1 fruit fly cellular context compared by ENCODE assay signal in the genomic region with DNA sequence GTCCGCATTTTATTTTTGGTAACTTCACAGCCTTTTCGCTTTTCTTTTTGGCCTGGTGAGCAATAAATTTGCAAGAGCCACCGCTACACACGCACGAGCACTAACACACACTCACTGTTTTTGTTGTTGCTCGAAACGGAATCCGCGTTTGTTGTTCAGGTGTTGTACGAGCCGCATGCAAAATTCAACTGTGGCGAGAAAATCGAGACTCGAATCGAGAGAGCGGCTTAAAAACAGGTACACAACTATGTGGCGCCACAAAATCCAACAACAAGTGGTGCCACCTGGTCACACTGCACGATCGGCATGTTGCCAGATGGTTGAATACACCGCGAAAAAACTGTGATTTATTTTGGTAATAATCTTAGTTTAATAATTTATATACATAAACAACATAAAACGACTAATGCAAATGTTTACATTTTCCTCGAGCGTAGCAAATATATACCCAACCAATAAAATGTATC.
TF ChIP-seq lines count a peak whose summit lies in the region.

A gene (minus strand): TSS at position 172 of the 467 bp plus-strand sequence.

TF ChIP-seq in whole organism, embryonic, 481 proteins besides CTCF, POLR2A, EP300 and RAD21 (continued from another document and continues in another):
- peak; percentile 93 for TF ChIP-seq sens (GFP tag; lab: Kevin White, UChicago)
- TF ChIP-seq Elba2 (GFP tag; optimal IDR thresholded peaks at IDR 0.05; lab: Kevin White, UChicago), result no peak
- TF ChIP-seq Lim3 (GFP tag; IDR thresholded peaks at IDR 0.05; lab: Robert Waterston, UW), result no peak
- no peak for TF ChIP-seq jumu (GFP tag; optimal IDR thresholded peaks at IDR 0.05; lab: Kevin White, UChicago)
- peak; percentile 83 for TF ChIP-seq CG9797 (GFP tag; optimal IDR thresholded peaks at IDR 0.05; lab: Kevin White, UChicago)
- TF ChIP-seq ATbp (GFP tag; optimal IDR thresholded peaks at IDR 0.05; lab: Kevin White, UChicago), result peak; percentile 34
- peak; percentile 47 for TF ChIP-seq CG12219 (GFP tag; optimal IDR thresholded peaks at IDR 0.05; lab: Kevin White, UChicago)
- TF ChIP-seq CG3726 (GFP tag; IDR thresholded peaks at IDR 0.05; lab: Robert Waterston, UW), result 0 out of 3 replicates have a peak, but pooled peaks have one; percentile 52
- TF ChIP-seq ftz-f1 (GFP tag; optimal IDR thresholded peaks at IDR 0.05; lab: Kevin White, UChicago), result no peak
- TF ChIP-seq D19B (GFP tag; optimal IDR thresholded peaks at IDR 0.05; lab: Kevin White, UChicago), result no peak
- peak; percentile 77 for TF ChIP-seq phol (tag; optimal IDR thresholded peaks at IDR 0.05; lab: Kevin White, UChicago)
- TF ChIP-seq CG7786 (GFP tag; optimal IDR thresholded peaks at IDR 0.05; lab: Kevin White, UChicago), result no peak
- no peak for TF ChIP-seq Dip2 (GFP tag; IDR thresholded peaks at IDR 0.05; lab: Robert Waterston, UW)
- TF ChIP-seq ro (GFP tag; IDR thresholded peaks at IDR 0.05; lab: Robert Waterston, UW), result no peak
- TF ChIP-seq cg (GFP tag; optimal IDR thresholded peaks at IDR 0.05; lab: Kevin White, UChicago), result peak; percentile 65
- TF ChIP-seq CG1603 (tag; optimal IDR thresholded peaks at IDR 0.05; lab: Kevin White, UChicago), result peak; percentile 80
- no peak for TF ChIP-seq CG34224 (GFP tag; IDR thresholded peaks at IDR 0.05; lab: Robert Waterston, UW; ENCODE audit: partially characterized antibody)
- TF ChIP-seq HHEX (GFP tag; optimal IDR thresholded peaks at IDR 0.05; lab: Kevin White, UChicago), result peak; percentile 39
- TF ChIP-seq Dp (GFP tag; optimal IDR thresholded peaks at IDR 0.05; lab: Kevin White, UChicago), result peak; percentile 63
- TF ChIP-seq Sin3A (optimal IDR thresholded peaks at IDR 0.05; lab: Kevin White, UChicago), result no peak
- peak; percentile 71 for TF ChIP-seq CG10979 (tag; optimal IDR thresholded peaks at IDR 0.05; lab: Kevin White, UChicago)
- TF ChIP-seq fru (optimal IDR thresholded peaks at IDR 0.05; lab: Kevin White, UChicago), result no peak
- no peak for TF ChIP-seq CG6654 (GFP tag; optimal IDR thresholded peaks at IDR 0.05; lab: Kevin White, UChicago)
- TF ChIP-seq CG10462 (GFP tag; optimal IDR thresholded peaks at IDR 0.05; lab: Kevin White, UChicago), result peak; percentile 34
- TF ChIP-seq Atf-2 (GFP tag; optimal IDR thresholded peaks at IDR 0.05; lab: Kevin White, UChicago), result peak; percentile 32
- peak; percentile 55 for TF ChIP-seq YL-1 (GFP tag; optimal IDR thresholded peaks at IDR 0.05; lab: Kevin White, UChicago)
- TF ChIP-seq fd64A (GFP tag; optimal IDR thresholded peaks at IDR 0.05; lab: Kevin White, UChicago), result no peak
- TF ChIP-seq Asciz (GFP tag; optimal IDR thresholded peaks at IDR 0.05; lab: Kevin White, UChicago), result peak; percentile 11
- peak; percentile 22 for TF ChIP-seq CG4282 (GFP tag; optimal IDR thresholded peaks at IDR 0.05; lab: Kevin White, UChicago)
- TF ChIP-seq kah (GFP tag; optimal IDR thresholded peaks at IDR 0.05; lab: Kevin White, UChicago), result peak; percentile 53
- TF ChIP-seq sd (tag; optimal IDR thresholded peaks at IDR 0.05; lab: Kevin White, UChicago), result peak; percentile 53
- TF ChIP-seq bsh (GFP tag; optimal IDR thresholded peaks at IDR 0.05; lab: Kevin White, UChicago), result peak in 1 of 2 experiments; percentile 76
- peak; percentile 72 for TF ChIP-seq Aef1 (GFP tag; IDR thresholded peaks at IDR 0.05; lab: Robert Waterston, UW)
- no peak for TF ChIP-seq z (GFP tag; IDR thresholded peaks at IDR 0.05; lab: Robert Waterston, UW)
- TF ChIP-seq CG10267 (tag; optimal IDR thresholded peaks at IDR 0.05; lab: Kevin White, UChicago), result peak; percentile 62
- peak; percentile 64 for TF ChIP-seq CG12155 (GFP tag; optimal IDR thresholded peaks at IDR 0.05; lab: Kevin White, UChicago)
- peak; percentile 88 for TF ChIP-seq row (GFP tag; IDR thresholded peaks at IDR 0.05; lab: Robert Waterston, UW)
- TF ChIP-seq HmgZ (tag; optimal IDR thresholded peaks at IDR 0.05; lab: Kevin White, UChicago), result peak; percentile 67
- no peak for TF ChIP-seq CG1832 (GFP tag; optimal IDR thresholded peaks at IDR 0.05; lab: Kevin White, UChicago)
- peak; percentile 61; the same call in 1 of the 2 replicates for TF ChIP-seq lmd (GFP tag; IDR thresholded peaks at IDR 0.05; lab: Robert Waterston, UW)
- peak; percentile 29; the same call in 1 of the 2 replicates for TF ChIP-seq Adf1 (GFP tag; IDR thresholded peaks at IDR 0.05; lab: Robert Waterston, UW)
- TF ChIP-seq CG11723 (GFP tag; optimal IDR thresholded peaks at IDR 0.05; lab: Kevin White, UChicago), result no peak
- TF ChIP-seq ash1 (GFP tag; optimal IDR thresholded peaks at IDR 0.05; lab: Kevin White, UChicago), result no peak
- peak; percentile 48 for TF ChIP-seq CG5245 (GFP tag; optimal IDR thresholded peaks at IDR 0.05; lab: Kevin White, UChicago)
- peak; percentile 78 for TF ChIP-seq lab (GFP tag; optimal IDR thresholded peaks at IDR 0.05; lab: Kevin White, UChicago)
- TF ChIP-seq twi (tag; optimal IDR thresholded peaks at IDR 0.05; lab: Kevin White, UChicago), result no peak
- peak; percentile 58; the same call in 1 of the 2 replicates for TF ChIP-seq CG1024 (GFP tag; IDR thresholded peaks at IDR 0.05; lab: Robert Waterston, UW)
- TF ChIP-seq usp (GFP tag; optimal IDR thresholded peaks at IDR 0.05; lab: Kevin White, UChicago), result no peak
- peak; percentile 61 for TF ChIP-seq Fer3 (tag; optimal IDR thresholded peaks at IDR 0.05; lab: Kevin White, UChicago)
- peak; percentile 60 for TF ChIP-seq CG7372 (GFP tag; IDR thresholded peaks at IDR 0.05; lab: Robert Waterston, UW)
- peak; percentile 68 for TF ChIP-seq CG13424 (tag; optimal IDR thresholded peaks at IDR 0.05; lab: Kevin White, UChicago)
- no peak for TF ChIP-seq CG7928 (GFP tag; optimal IDR thresholded peaks at IDR 0.05; lab: Kevin White, UChicago)
- 0 out of 2 replicates have a peak, but pooled peaks have one; percentile 15 for TF ChIP-seq Dref (GFP tag; IDR thresholded peaks at IDR 0.05; lab: Robert Waterston, UW)
- peak; percentile 54 for TF ChIP-seq tap (tag; optimal IDR thresholded peaks at IDR 0.05; lab: Kevin White, UChicago)
- no peak for TF ChIP-seq CG10565 (GFP tag; optimal IDR thresholded peaks at IDR 0.05; lab: Kevin White, UChicago)
- no peak for TF ChIP-seq Lpt (GFP tag; optimal IDR thresholded peaks at IDR 0.05; lab: Kevin White, UChicago)
- no peak for TF ChIP-seq corto (GFP tag; optimal IDR thresholded peaks at IDR 0.05; lab: Kevin White, UChicago)
- peak; percentile 23 to 66 for TF ChIP-seq Pdp1 (GFP tag; optimal IDR thresholded peaks at IDR 0.05; lab: Kevin White, UChicago)
- TF ChIP-seq slbo (GFP tag; IDR thresholded peaks at IDR 0.05; lab: Robert Waterston, UW), result peak; percentile 80
- no peak for TF ChIP-seq CG15073 (GFP tag; optimal IDR thresholded peaks at IDR 0.05; lab: Kevin White, UChicago)
- TF ChIP-seq E2f1 (GFP tag; IDR thresholded peaks at IDR 0.05; lab: Robert Waterston, UW), result peak; percentile 65
- no peak for TF ChIP-seq wor (GFP tag; IDR thresholded peaks at IDR 0.05; lab: Robert Waterston, UW)
- TF ChIP-seq CG7271 (tag; optimal IDR thresholded peaks at IDR 0.05; lab: Kevin White, UChicago), result no peak
- TF ChIP-seq gro (GFP tag; optimal IDR thresholded peaks at IDR 0.05; lab: Kevin White, UChicago), result peak; percentile 3
- no peak for TF ChIP-seq Doc2 (GFP tag; IDR thresholded peaks at IDR 0.05; lab: Robert Waterston, UW)
- peak; percentile 65 for TF ChIP-seq Ada2b (GFP tag; IDR thresholded peaks at IDR 0.05; lab: Robert Waterston, UW)
- peak; percentile 47 for TF ChIP-seq CrebB (tag; optimal IDR thresholded peaks at IDR 0.05; lab: Kevin White, UChicago)
- TF ChIP-seq Gsc (GFP tag; IDR thresholded peaks at IDR 0.05; lab: Robert Waterston, UW), result no peak
- peak; percentile 38; the same call in 1 of the 2 replicates for TF ChIP-seq Nf-YA (GFP tag; IDR thresholded peaks at IDR 0.05; lab: Robert Waterston, UW)
- peak; percentile 63 for TF ChIP-seq NFAT (GFP tag; IDR thresholded peaks at IDR 0.05; lab: Robert Waterston, UW)
- TF ChIP-seq Vsx1 (GFP tag; optimal IDR thresholded peaks at IDR 0.05; lab: Kevin White, UChicago), result no peak
- TF ChIP-seq Ets65A (GFP tag; lab: Kevin White, UChicago), result no peak
- TF ChIP-seq CG13287 (GFP tag; IDR thresholded peaks at IDR 0.05; lab: Robert Waterston, UW; ENCODE audit: partially characterized antibody), result peak; percentile 41; the same call in 1 of the 2 replicates
- TF ChIP-seq CG17612 (GFP tag; IDR thresholded peaks at IDR 0.05; lab: Robert Waterston, UW), result 0 out of 2 replicates have a peak, but pooled peaks have one; percentile 9
- TF ChIP-seq bigmax (GFP tag; optimal IDR thresholded peaks at IDR 0.05; lab: Kevin White, UChicago), result no peak
- no peak for TF ChIP-seq hth (optimal IDR thresholded peaks at IDR 0.05; lab: Kevin White, UChicago)
- peak; percentile 52; the same call in 1 of the 3 replicates for TF ChIP-seq otp (GFP tag; IDR thresholded peaks at IDR 0.05; lab: Robert Waterston, UW)
- no peak for TF ChIP-seq CG31224 (GFP tag; IDR thresholded peaks at IDR 0.05; lab: Robert Waterston, UW)
- TF ChIP-seq D (optimal IDR thresholded peaks at IDR 0.05; lab: Kevin White, UChicago), result no peak
- peak; percentile 23 for TF ChIP-seq D (GFP tag; optimal IDR thresholded peaks at IDR 0.05; lab: Kevin White, UChicago)
- peak; percentile 26 for TF ChIP-seq CG2202 (tag; optimal IDR thresholded peaks at IDR 0.05; lab: Kevin White, UChicago)
- TF ChIP-seq HLH4C (GFP tag; IDR thresholded peaks at IDR 0.05; lab: Robert Waterston, UW; ENCODE audit: partially characterized antibody), result no peak
- TF ChIP-seq HLH54F (GFP tag; optimal IDR thresholded peaks at IDR 0.05; lab: Kevin White, UChicago), result peak; percentile 66
- TF ChIP-seq CG2129 (GFP tag; IDR thresholded peaks at IDR 0.05; lab: Robert Waterston, UW; ENCODE audit: partially characterized antibody), result no peak
- TF ChIP-seq CG6175 (GFP tag; IDR thresholded peaks at IDR 0.05; lab: Robert Waterston, UW), result peak; percentile 92
- TF ChIP-seq CG2678 (tag; optimal IDR thresholded peaks at IDR 0.05; lab: Kevin White, UChicago), result peak; percentile 67
- TF ChIP-seq CG10321 (GFP tag; IDR thresholded peaks at IDR 0.05; lab: Robert Waterston, UW), result 0 out of 2 replicates have a peak, but pooled peaks have one; percentile 17
- TF ChIP-seq Eip74EF (GFP tag; optimal IDR thresholded peaks at IDR 0.05; lab: Kevin White, UChicago), result peak in 1 of 2 experiments; percentile 58
- peak; percentile 27 for TF ChIP-seq CG5180 (GFP tag; optimal IDR thresholded peaks at IDR 0.05; lab: Kevin White, UChicago)
- peak; percentile 72; the same call in 2 of the 3 replicates for TF ChIP-seq CG17361 (GFP tag; IDR thresholded peaks at IDR 0.05; lab: Robert Waterston, UW)
- peak; percentile 50 for TF ChIP-seq CG8089 (GFP tag; optimal IDR thresholded peaks at IDR 0.05; lab: Kevin White, UChicago)
- no peak for TF ChIP-seq br (optimal IDR thresholded peaks at IDR 0.05; lab: Kevin White, UChicago)
- peak; percentile 70 for TF ChIP-seq CoRest (tag; optimal IDR thresholded peaks at IDR 0.05; lab: Kevin White, UChicago)
- no peak for TF ChIP-seq Ravus (GFP tag; IDR thresholded peaks at IDR 0.05; lab: Robert Waterston, UW)
- TF ChIP-seq chinmo (GFP tag; IDR thresholded peaks at IDR 0.05; lab: Robert Waterston, UW; ENCODE audit: partially characterized antibody), result peak; percentile 77; the same call in 2 of the 4 replicates
- TF ChIP-seq CG34422 (GFP tag; IDR thresholded peaks at IDR 0.05; lab: Robert Waterston, UW), result peak; percentile 78
- peak; percentile 33 for TF ChIP-seq CG16815 (GFP tag; optimal IDR thresholded peaks at IDR 0.05; lab: Kevin White, UChicago)
- TF ChIP-seq pzg (GFP tag; optimal IDR thresholded peaks at IDR 0.05; lab: Kevin White, UChicago), result peak; percentile 72
- no peak for TF ChIP-seq CG3995 (GFP tag; optimal IDR thresholded peaks at IDR 0.05; lab: Kevin White, UChicago)
- TF ChIP-seq Sox100B (GFP tag; optimal IDR thresholded peaks at IDR 0.05; lab: Kevin White, UChicago), result no peak
- TF ChIP-seq Med (GFP tag; lab: Kevin White, UChicago), result peak; percentile 93
- TF ChIP-seq Dfd (GFP tag; optimal IDR thresholded peaks at IDR 0.05; lab: Kevin White, UChicago), result no peak
- TF ChIP-seq ttk (GFP tag; IDR thresholded peaks at IDR 0.05; lab: Robert Waterston, UW), result no peak
- peak; percentile 65; the same call in 2 of the 3 replicates for TF ChIP-seq CG11456 (GFP tag; IDR thresholded peaks at IDR 0.05; lab: Robert Waterston, UW)
- peak; percentile 47 for TF ChIP-seq salm (tag; optimal IDR thresholded peaks at IDR 0.05; lab: Kevin White, UChicago)
- TF ChIP-seq org-1 (GFP tag; optimal IDR thresholded peaks at IDR 0.05; lab: Kevin White, UChicago), result peak; percentile 12
- TF ChIP-seq CG10147 (GFP tag; optimal IDR thresholded peaks at IDR 0.05; lab: Kevin White, UChicago), result peak; percentile 39
- 0 out of 2 replicates have a peak, but pooled peaks have one; percentile 27 for TF ChIP-seq ap (GFP tag; IDR thresholded peaks at IDR 0.05; lab: Robert Waterston, UW)
- peak; percentile 47 for TF ChIP-seq CG16863 (GFP tag; optimal IDR thresholded peaks at IDR 0.05; lab: Kevin White, UChicago)
- TF ChIP-seq Abd-B (GFP tag; optimal IDR thresholded peaks at IDR 0.05; lab: Kevin White, UChicago), result peak; percentile 42
- TF ChIP-seq maf-S (GFP tag; optimal IDR thresholded peaks at IDR 0.05; lab: Kevin White, UChicago), result no peak
- TF ChIP-seq Xbp1 (GFP tag; optimal IDR thresholded peaks at IDR 0.05; lab: Kevin White, UChicago), result peak; percentile 78
- TF ChIP-seq cwo (GFP tag; optimal IDR thresholded peaks at IDR 0.05; lab: Kevin White, UChicago), result peak; percentile 32
- peak; percentile 55 for TF ChIP-seq Ptx1 (GFP tag; IDR thresholded peaks at IDR 0.05; lab: Robert Waterston, UW)
- TF ChIP-seq Hmr (GFP tag; optimal IDR thresholded peaks at IDR 0.05; lab: Kevin White, UChicago), result peak; percentile 78
- peak; percentile 7 for TF ChIP-seq B-H2 (GFP tag; optimal IDR thresholded peaks at IDR 0.05; lab: Kevin White, UChicago)
- TF ChIP-seq pb (GFP tag; optimal IDR thresholded peaks at IDR 0.05; lab: Kevin White, UChicago), result peak; percentile 11
- TF ChIP-seq Antp (GFP tag; optimal IDR thresholded peaks at IDR 0.05; lab: Kevin White, UChicago), result no peak
- TF ChIP-seq ase (GFP tag; IDR thresholded peaks at IDR 0.05; lab: Robert Waterston, UW), result peak; percentile 57; the same call in 2 of the 3 replicates
- TF ChIP-seq CG5953 (GFP tag; IDR thresholded peaks at IDR 0.05; lab: Robert Waterston, UW), result 0 out of 2 replicates have a peak, but pooled peaks have one; percentile 28
- TF ChIP-seq pho (GFP tag; optimal IDR thresholded peaks at IDR 0.05; lab: Kevin White, UChicago), result peak; percentile 12
- TF ChIP-seq lov (optimal IDR thresholded peaks at IDR 0.05; lab: Kevin White, UChicago), result no peak
- TF ChIP-seq lov (GFP tag; IDR thresholded peaks at IDR 0.05; lab: Robert Waterston, UW), result peak; percentile 70; the same call in 1 of the 3 replicates
- TF ChIP-seq HLHmδ (GFP tag; optimal IDR thresholded peaks at IDR 0.05; lab: Kevin White, UChicago), result peak; percentile 11
- TF ChIP-seq vfl (GFP tag; optimal IDR thresholded peaks at IDR 0.05; lab: Kevin White, UChicago), result peak; percentile 47
